Fruit fly (Drosophila melanogaster) whole organism, wandering third instar larva: Measurements from ENCODE around the gene CG9649.

Experiments used
- Sp1 ChIP-seq: fragments of 200-800 bp; sonication (Bioruptor generic); optimal IDR thresholded peaks from 3 replicates; lab custom pipeline; 2019; ENCODE audit warnings: missing biosample characterization, mild to moderate bottlenecking, missing genetic modification characterization, moderate library complexity
- dsf ChIP-seq: sonication (Bioruptor generic); optimal IDR thresholded peaks from 2 replicates; lab custom pipeline; 2016; ENCODE audit warnings: missing biosample characterization, missing genetic modification characterization, borderline replicate concordance
- rgr ChIP-seq: fragments of 200-800 bp; sonication (Bioruptor generic); optimal IDR thresholded peaks from 3 replicates; lab custom pipeline; 2016; ENCODE audit warnings: missing biosample characterization, mild to moderate bottlenecking, missing genetic modification characterization
- usp ChIP-seq: fragments of >200 bp; optimal IDR thresholded peaks from 2 replicates; lab custom pipeline; 2017; ENCODE audit warnings: missing biosample characterization, missing genetic modification characterization

DNA sequence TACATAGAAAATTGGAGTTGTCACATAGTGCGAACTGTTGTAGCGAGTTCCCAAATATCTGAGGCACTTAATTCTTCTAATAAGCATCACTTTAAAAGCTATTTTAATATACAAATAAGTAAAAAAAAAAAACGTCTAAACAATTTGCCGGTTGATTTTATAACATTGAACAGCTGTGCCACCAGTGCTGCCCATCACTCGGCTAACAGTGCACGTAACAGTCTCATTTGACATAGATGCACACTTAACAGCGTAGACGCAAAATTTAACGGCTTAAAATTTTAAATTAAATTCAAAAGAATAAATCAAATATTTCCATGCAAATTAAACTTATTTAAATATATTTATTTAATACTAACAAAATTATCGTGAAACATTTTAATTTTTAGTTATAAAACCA, 42.1 kb upstream of the CG9649 start, which contains the start of gene MetRS-m:
- TF ChIP-seq Sp1 (GFP tag; lab: Kevin White, UChicago) (no peak), usp (GFP tag; lab: Kevin White, UChicago) (no peak), rgr (no peak), dsf (GFP tag; lab: Kevin White, UChicago) (no peak)
